Fruit fly (Drosophila melanogaster): ENCODE measurements around the gene Rpn3.
A peak's percentile ranks its signal among the peaks of the same experiment; 100 is the strongest.

dm6 chr2L:19045111-19045560 is 6.5 kb upstream of the Rpn3 start, which contains the start of the genes Ttc19 and Acn:
- peak; percentile 88 for TF ChIP-seq CG1620 (GFP tag; optimal IDR thresholded peaks at IDR 0.05)
- TF ChIP-seq CG5204 (GFP tag; optimal IDR thresholded peaks at IDR 0.05), result no peak
- peak; percentile 79 for TF ChIP-seq CG14711 (tag; optimal IDR thresholded peaks at IDR 0.05)
- peak; percentile 84 for TF ChIP-seq CG12768 (GFP tag; optimal IDR thresholded peaks at IDR 0.05)
- TF ChIP-seq Clk (GFP tag; optimal IDR thresholded peaks at IDR 0.05), result peak; percentile 65
- TF ChIP-seq CG11617 (GFP tag; optimal IDR thresholded peaks at IDR 0.05), result peak; percentile 89
- peak; percentile 80 for TF ChIP-seq CG7045 (GFP tag; optimal IDR thresholded peaks at IDR 0.05)
- TF ChIP-seq pad (GFP tag; optimal IDR thresholded peaks at IDR 0.05), result peak; percentile 66
- peak; percentile 25 for TF ChIP-seq cic (GFP tag; optimal IDR thresholded peaks at IDR 0.05)
- peak; percentile 79 for TF ChIP-seq Mnt (GFP tag; optimal IDR thresholded peaks at IDR 0.05)
- TF ChIP-seq cnc (optimal IDR thresholded peaks at IDR 0.05), result no peak
- TF ChIP-seq kay (GFP tag; ENCODE audit: borderline replicate concordance), result no peak
- TF ChIP-seq CG33017 (tag; optimal IDR thresholded peaks at IDR 0.05), result peak; percentile 75
